Fruit fly (Drosophila melanogaster): ENCODE measurements around the gene step.

- TF ChIP-seq psq (optimal IDR thresholded peaks at IDR 0.05) (no peak), Sin3A (optimal IDR thresholded peaks at IDR 0.05) (no peak), insv (optimal IDR thresholded peaks at IDR 0.05) (no peak), ttk (optimal IDR thresholded peaks at IDR 0.05) (no peak)
Observed at dm6 chr2L:21769461-21769860, 12.2 kb upstream of the step start.

Data from Kc167 (cell line).